Worm (Caenorhabditis elegans) whole organism, late embryonic: ENCODE results near the gene msp-31.
"Not testable (repeated sequence)": the region's sequence is repeated elsewhere in the genome, so short reads cannot be mapped to it uniquely, and the experiment has no call there.

ENCODE experiments used
- C08G9.2 ChIP-seq: sonication (generic microtip); optimal IDR thresholded peaks from 2 replicates; lab custom pipeline; 2016; ENCODE audit warnings: mild to moderate bottlenecking, missing genetic modification characterization, moderate library complexity, missing compliant biosample characterization
- C38D4.7 ChIP-seq: fragments of 200-800 bp; sonication (Bioruptor generic); optimal IDR thresholded peaks from 2 replicates; lab custom pipeline; 2018; ENCODE audit warnings: mild to moderate bottlenecking, missing genetic modification characterization, moderate library complexity, missing compliant biosample characterization
- ahr-1 ChIP-seq: sonication (generic microtip); optimal IDR thresholded peaks from 2 replicates; lab custom pipeline; 2016; ENCODE audit warnings: missing genetic modification characterization, missing compliant biosample characterization
- ceh-14 ChIP-seq: sonication (generic microtip); optimal IDR thresholded peaks from 2 replicates; lab custom pipeline; 2016; ENCODE audit warnings: missing genotype, missing genetic modification characterization, missing compliant biosample characterization
- ceh-18 ChIP-seq: sonication (generic microtip); optimal IDR thresholded peaks from 2 replicates; lab custom pipeline; 2016; ENCODE audit warnings: missing genetic modification characterization, missing compliant biosample characterization
- ceh-30 ChIP-seq: fragments of 150-350 bp; optimal IDR thresholded peaks from 2 replicates; lab custom pipeline; 2014; ENCODE audit warnings: missing biosample characterization, missing genetic modification characterization
- ceh-31 ChIP-seq: sonication (generic microtip); optimal IDR thresholded peaks from 2 replicates; lab custom pipeline; 2016; ENCODE audit warnings: missing genetic modification characterization, missing compliant biosample characterization
- ceh-34 ChIP-seq: sonication (generic microtip); optimal IDR thresholded peaks from 2 replicates; lab custom pipeline; 2016; ENCODE audit warnings: mild to moderate bottlenecking, missing genetic modification characterization, missing compliant biosample characterization
- ceh-45 ChIP-seq: fragments of 200-800 bp; sonication (Bioruptor generic); IDR thresholded peaks from 2 replicates; pipeline ENCODE4 v1.3.6; 2022; ENCODE audit warnings: missing genetic modification reagents, missing genetic modification characterization, missing compliant biosample characterization
- ceh-48 ChIP-seq: sonication (generic microtip); optimal IDR thresholded peaks from 2 replicates; lab custom pipeline; 2016; ENCODE audit warnings: missing genetic modification characterization, inconsistent platforms, missing compliant biosample characterization
- ceh-6 ChIP-seq: fragments of 200-800 bp; sonication (Bioruptor generic); optimal IDR thresholded peaks from 2 replicates; lab custom pipeline; 2018; ENCODE audit warnings: mild to moderate bottlenecking, missing genetic modification characterization, missing compliant biosample characterization
- dmd-4 ChIP-seq: sonication (generic microtip); optimal IDR thresholded peaks from 2 replicates; lab custom pipeline; 2016; ENCODE audit warnings: borderline replicate concordance, missing genetic modification characterization, missing compliant biosample characterization
- dve-1 ChIP-seq: sonication (generic microtip); optimal IDR thresholded peaks from 2 replicates; lab custom pipeline; 2017; ENCODE audit warnings: antibody characterized with exemption, mild to moderate bottlenecking, missing genetic modification characterization, missing compliant biosample characterization
- elt-2 ChIP-seq: sonication (generic microtip); optimal IDR thresholded peaks from 2 replicates; lab custom pipeline; 2016; ENCODE audit warnings: missing genetic modification reagents, missing genetic modification characterization, missing compliant biosample characterization
- ets-4 ChIP-seq: sonication (generic microtip); optimal IDR thresholded peaks from 2 replicates; lab custom pipeline; 2016; ENCODE audit warnings: missing genetic modification characterization, missing compliant biosample characterization
- eyg-1 ChIP-seq: sonication (generic microtip); optimal IDR thresholded peaks from 2 replicates; lab custom pipeline; 2016; ENCODE audit warnings: missing genotype, missing genetic modification characterization, missing compliant biosample characterization
- fax-1 ChIP-seq: sonication (generic microtip); optimal IDR thresholded peaks from 2 replicates; lab custom pipeline; 2016; ENCODE audit warnings: missing genotype, missing genetic modification characterization, missing compliant biosample characterization
- fkh-10 ChIP-seq: fragments of 150-350 bp; optimal IDR thresholded peaks from 2 replicates; lab custom pipeline; 2014; ENCODE audit warnings: missing biosample characterization, missing genetic modification reagents, missing genetic modification characterization
- fkh-6 ChIP-seq: sonication (generic microtip); optimal IDR thresholded peaks from 2 replicates; lab custom pipeline; 2016; ENCODE audit warnings: missing genetic modification characterization, missing compliant biosample characterization
- gmeb-2 ChIP-seq: sonication (generic microtip); optimal IDR thresholded peaks from 2 replicates; lab custom pipeline; 2016; ENCODE audit warnings: missing genetic modification characterization, inconsistent platforms, missing compliant biosample characterization
- hlh-13 ChIP-seq: fragments of 200-800 bp; sonication (Bioruptor generic); optimal IDR thresholded peaks from 2 replicates; lab custom pipeline; 2018; ENCODE audit warnings: mild to moderate bottlenecking, missing genetic modification characterization, missing compliant biosample characterization
- hlh-15 ChIP-seq: sonication (generic microtip); optimal IDR thresholded peaks from 2 replicates; lab custom pipeline; 2016; ENCODE audit warnings: missing genetic modification characterization, missing compliant biosample characterization
- hlh-30 ChIP-seq: sonication (generic microtip); optimal IDR thresholded peaks from 2 replicates; lab custom pipeline; 2017; ENCODE audit warnings: antibody characterized with exemption, missing genetic modification characterization, missing compliant biosample characterization; ENCODE audit not compliant: insufficient read depth
- lim-6 ChIP-seq: sonication (generic microtip); optimal IDR thresholded peaks from 2 replicates; lab custom pipeline; 2016; ENCODE audit warnings: missing genetic modification characterization, missing compliant biosample characterization
- mec-3 ChIP-seq: sonication (generic microtip); optimal IDR thresholded peaks from 2 replicates; lab custom pipeline; 2016; ENCODE audit warnings: borderline replicate concordance, missing genetic modification characterization, missing compliant biosample characterization
- nfya-1 ChIP-seq: sonication (generic microtip); optimal IDR thresholded peaks from 2 replicates; lab custom pipeline; 2017; ENCODE audit warnings: missing genetic modification characterization, mild to moderate bottlenecking, missing compliant biosample characterization, antibody characterized with exemption, moderate library complexity
- pag-3 ChIP-seq: sonication (generic microtip); optimal IDR thresholded peaks from 2 replicates; lab custom pipeline; 2016; ENCODE audit warnings: missing compliant biosample characterization, missing genetic modification characterization, borderline replicate concordance
- pat-9 ChIP-seq: fragments of 200-800 bp; sonication (Bioruptor generic); optimal IDR thresholded peaks from 2 replicates; lab custom pipeline; 2018; ENCODE audit warnings: mild to moderate bottlenecking, missing genetic modification characterization, moderate library complexity, missing compliant biosample characterization
- pros-1 ChIP-seq: fragments of 150-350 bp; optimal IDR thresholded peaks from 2 replicates; lab custom pipeline; 2014; ENCODE audit warnings: missing biosample characterization, missing genetic modification reagents, missing genetic modification characterization
- rnt-1 ChIP-seq: sonication (generic microtip); optimal IDR thresholded peaks from 2 replicates; lab custom pipeline; 2016; ENCODE audit warnings: missing genetic modification characterization, missing compliant biosample characterization
- tbx-2 ChIP-seq: sonication (generic microtip); optimal IDR thresholded peaks from 2 replicates; lab custom pipeline; 2016; ENCODE audit warnings: missing genetic modification characterization, missing compliant biosample characterization
- tbx-7 ChIP-seq: sonication (generic microtip); optimal IDR thresholded peaks from 2 replicates; lab custom pipeline; 2016; ENCODE audit warnings: missing genotype, missing genetic modification characterization, missing compliant biosample characterization
- ttx-3 ChIP-seq: sonication (generic microtip); optimal IDR thresholded peaks from 2 replicates; lab custom pipeline; 2016; ENCODE audit warnings: missing genetic modification reagents, missing genetic modification characterization, missing compliant biosample characterization
- unc-3 ChIP-seq, 2 experiments: fragments of 200-800 bp in 1 of 2; sonication (Bioruptor generic) in 1 of 2; sonication (generic microtip) in 1 of 2; conservative IDR thresholded peaks in 1 of 2; optimal IDR thresholded peaks in 1 of 2; 2 replicates each; pipeline versions ENCODE4 v1.3.6 to Lab custom; 2016 to 2022; ENCODE audit warnings: missing compliant biosample characterization in 2 of 2, missing genetic modification characterization in 2 of 2, missing genetic modification reagents in 1 of 2
- unc-42 ChIP-seq: sonication (generic microtip); optimal IDR thresholded peaks from 2 replicates; lab custom pipeline; 2016; ENCODE audit warnings: missing genotype, missing genetic modification characterization, missing compliant biosample characterization
- unc-55 ChIP-seq: sonication (generic microtip); optimal IDR thresholded peaks from 2 replicates; lab custom pipeline; 2017; ENCODE audit warnings: missing biosample characterization, missing genetic modification reagents, missing genetic modification characterization
- unc-86 ChIP-seq: sonication (generic microtip); optimal IDR thresholded peaks from 2 replicates; lab custom pipeline; 2016; ENCODE audit warnings: missing genetic modification characterization, missing compliant biosample characterization
- zip-5 ChIP-seq: sonication (generic microtip); optimal IDR thresholded peaks from 2 replicates; lab custom pipeline; 2016; ENCODE audit warnings: missing genetic modification characterization, missing compliant biosample characterization

Gene msp-31

DNA sequence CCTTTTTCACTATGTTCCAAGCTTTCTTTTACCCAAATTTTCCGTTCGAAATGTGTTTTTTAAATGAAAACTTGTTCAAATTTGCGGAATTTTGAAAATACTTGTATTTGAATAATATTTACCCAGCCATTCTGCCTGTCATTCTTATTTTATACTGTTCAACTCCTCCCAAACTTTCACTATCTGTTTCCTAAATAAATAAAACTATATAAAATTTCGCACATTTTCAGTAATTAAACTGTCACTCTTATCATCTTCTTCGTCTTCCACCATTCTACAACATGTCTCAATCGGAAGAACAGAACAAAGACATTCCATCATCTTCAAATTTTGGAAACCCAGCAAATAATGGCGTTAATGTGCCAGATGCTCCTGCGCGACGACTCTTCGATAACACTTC lies 11.6 kb downstream of the msp-31 start, which contains the start of gene btbd-10:
btbd-10 (plus strand) TSS at position 231 of the 400 bp plus-strand sequence.
- TF ChIP-seq zip-5 (tag; lab: Kevin White, UChicago), result no peak
- no peak for TF ChIP-seq dmd-4 (tag; lab: Kevin White, UChicago)
- TF ChIP-seq pros-1 (tag; lab: Kevin White, UChicago), result no peak
- TF ChIP-seq ceh-6 (GFP tag; lab: Kevin White, UChicago), result no peak
- no peak for TF ChIP-seq ttx-3 (tag; lab: Kevin White, UChicago)
- TF ChIP-seq ahr-1, result no peak
- TF ChIP-seq ceh-34 (tag; lab: Kevin White, UChicago), result no peak
- no peak for TF ChIP-seq pag-3
- no peak for TF ChIP-seq tbx-7 (tag; lab: Kevin White, UChicago)
- no peak for TF ChIP-seq C08G9.2 (tag; lab: Kevin White, UChicago)
- TF ChIP-seq hlh-30, result no peak
- no peak for TF ChIP-seq fkh-6 (tag; lab: Kevin White, UChicago)
- no peak for TF ChIP-seq unc-3 (GFP tag; conservative IDR thresholded peaks at IDR 0.05; lab: Robert Waterston, UW)
- no peak for TF ChIP-seq unc-3 (tag; optimal IDR thresholded peaks at IDR 0.05; lab: Kevin White, UChicago)
- no peak for TF ChIP-seq C38D4.7 (GFP tag; lab: Kevin White, UChicago)
- TF ChIP-seq gmeb-2, result no peak
- no peak for TF ChIP-seq ceh-14 (tag; lab: Kevin White, UChicago)
- TF ChIP-seq lim-6 (tag; lab: Kevin White, UChicago), result no peak
- TF ChIP-seq ceh-48, result no peak

DNA sequence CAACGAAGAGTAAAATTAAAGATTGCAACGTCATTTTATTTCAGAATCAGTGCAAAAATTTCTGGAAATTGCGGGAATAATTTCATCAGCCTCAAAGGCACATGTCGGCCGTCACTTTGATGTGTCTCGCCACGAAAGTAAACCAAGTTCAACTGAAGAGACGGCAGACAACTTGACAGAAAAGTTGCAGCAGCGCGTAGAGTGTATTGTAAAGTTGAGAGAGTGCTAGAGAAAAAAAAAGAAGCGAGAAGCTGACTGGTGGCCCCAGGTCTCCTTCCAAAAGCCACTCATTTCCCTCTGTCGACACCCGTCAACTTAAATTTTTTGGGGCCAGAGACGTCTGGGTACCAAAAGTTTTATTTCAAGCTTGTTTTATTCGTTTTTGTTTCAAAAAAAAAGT lies 12.1 kb downstream of the msp-31 start:
- TF ChIP-seq hlh-13 (GFP tag; lab: Kevin White, UChicago) (no peak), pat-9 (no peak), unc-86 (tag; lab: Kevin White, UChicago) (no peak), nfya-1 (peak; percentile 87), fkh-10 (GFP tag; lab: Kevin White, UChicago) (no peak), unc-55 (GFP tag; lab: Kevin White, UChicago) (peak; percentile 98), rnt-1 (peak; percentile 70), ceh-18 (peak; percentile 47), eyg-1 (tag; lab: Kevin White, UChicago) (no peak), ceh-6 (GFP tag; lab: Kevin White, UChicago) (no peak), pag-3 (no peak), hlh-15 (tag; lab: Kevin White, UChicago) (no peak), mec-3 (no peak), ahr-1 (no peak), ceh-45 (GFP tag; lab: Robert Waterston, UW) (no peak), ceh-34 (tag; lab: Kevin White, UChicago) (no peak), tbx-2 (tag; lab: Kevin White, UChicago) (peak; percentile 34), fkh-6 (tag; lab: Kevin White, UChicago) (no peak), gmeb-2 (no peak), ceh-31 (tag; lab: Kevin White, UChicago) (peak; percentile 64), hlh-30 (peak; percentile 56), dve-1 (tag; lab: Kevin White, UChicago) (peak; percentile 44), pros-1 (tag; lab: Kevin White, UChicago) (no peak), ceh-30 (tag; lab: Kevin White, UChicago) (peak; percentile 47), fax-1 (no peak), ets-4 (tag; lab: Kevin White, UChicago) (peak; percentile 1), unc-42 (tag; lab: Kevin White, UChicago) (peak; percentile 86), elt-2 (tag; lab: Kevin White, UChicago) (peak; percentile 7)

DNA sequence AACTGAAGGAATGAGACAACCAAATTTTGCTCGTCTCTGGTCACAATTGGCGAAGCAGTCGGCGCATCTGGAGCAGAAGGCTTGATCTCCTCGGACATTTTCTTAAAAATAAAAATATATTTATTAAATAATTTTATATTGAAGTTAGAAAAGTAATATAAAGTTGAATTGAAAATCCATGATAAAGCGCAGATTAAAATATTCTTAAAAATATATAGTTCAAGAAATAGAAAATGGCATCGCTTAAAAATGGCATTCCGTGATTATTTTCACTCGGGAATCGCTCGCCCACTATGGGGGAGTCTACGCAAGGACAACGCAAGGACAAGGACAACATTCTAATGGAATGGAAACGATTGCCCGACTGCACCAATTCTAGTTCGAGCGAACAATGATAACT lies 12.7 kb downstream of the msp-31 start, which contains the start of gene sgt-1:
sgt-1 (minus strand) TSS at position 101 of the 400 bp plus-strand sequence.
- TF ChIP-seq unc-55 (GFP tag; lab: Kevin White, UChicago); tbx-7 (tag; lab: Kevin White, UChicago); gmeb-2: not testable (repeated sequence)
